Fruit fly (Drosophila melanogaster): ENCODE measurements around the gene CG31278.

Gene CG31278

dm6 chr3R:10708169-10708568 lies at the start of gene CG31278:
Gene CG31278, minus strand, starts transcription at chr3R:10708340.
- TF ChIP-seq cic (GFP tag; optimal IDR thresholded peaks at IDR 0.05) (no peak), CG7045 (GFP tag; optimal IDR thresholded peaks at IDR 0.05) (no peak), bab1 (GFP tag; optimal IDR thresholded peaks at IDR 0.05) (peak; percentile 26), CG12768 (GFP tag; optimal IDR thresholded peaks at IDR 0.05) (no peak), CG11617 (GFP tag; optimal IDR thresholded peaks at IDR 0.05) (no peak), pad (GFP tag; optimal IDR thresholded peaks at IDR 0.05) (no peak), Crg-1 (GFP tag; optimal IDR thresholded peaks at IDR 0.05) (no peak), CG5204 (GFP tag; optimal IDR thresholded peaks at IDR 0.05) (no peak)

- TF ChIP-seq CG12768 (GFP tag; optimal IDR thresholded peaks at IDR 0.05) (no peak), cic (GFP tag; optimal IDR thresholded peaks at IDR 0.05) (no peak), kay (GFP tag; ENCODE audit: borderline replicate concordance) (no peak), pad (GFP tag; optimal IDR thresholded peaks at IDR 0.05) (no peak), Mnt (GFP tag; optimal IDR thresholded peaks at IDR 0.05) (no peak), CG7045 (GFP tag; optimal IDR thresholded peaks at IDR 0.05) (no peak), Clk (GFP tag; optimal IDR thresholded peaks at IDR 0.05) (no peak), tj (GFP tag; optimal IDR thresholded peaks at IDR 0.05) (no peak)
Observed at dm6 chr3R:10755534-10755933, 47.4 kb upstream of the CG31278 start, which contains the start of gene CG14691. Gene CG14691, minus strand, starts transcription at chr3R:10755634.

dm6 chr3R:10751061-10751460 lies 42.9 kb upstream of the CG31278 start, which contains the start of gene TkR86C:
Gene TkR86C, minus strand, starts transcription at chr3R:10751228.
- no peak for TF ChIP-seq cnc (optimal IDR thresholded peaks at IDR 0.05)
- no peak for TF ChIP-seq Hr96 (GFP tag; optimal IDR thresholded peaks at IDR 0.05)
- TF ChIP-seq CG12768 (GFP tag; optimal IDR thresholded peaks at IDR 0.05), result no peak
- TF ChIP-seq CG7045 (GFP tag; optimal IDR thresholded peaks at IDR 0.05), result no peak

- TF ChIP-seq CG7101 (tag; optimal IDR thresholded peaks at IDR 0.05), result no peak
- no peak for TF ChIP-seq Clk (GFP tag; optimal IDR thresholded peaks at IDR 0.05)
- TF ChIP-seq pad (GFP tag; optimal IDR thresholded peaks at IDR 0.05), result no peak
- no peak for TF ChIP-seq CG5204 (GFP tag; optimal IDR thresholded peaks at IDR 0.05)
- no peak for TF ChIP-seq CG33017 (tag; optimal IDR thresholded peaks at IDR 0.05)
- TF ChIP-seq Mnt (GFP tag; optimal IDR thresholded peaks at IDR 0.05), result no peak
- TF ChIP-seq CG14711 (tag; optimal IDR thresholded peaks at IDR 0.05), result no peak
- no peak for TF ChIP-seq cnc (optimal IDR thresholded peaks at IDR 0.05)
- no peak for TF ChIP-seq kay (GFP tag; ENCODE audit: borderline replicate concordance)
- TF ChIP-seq CG7045 (GFP tag; optimal IDR thresholded peaks at IDR 0.05), result no peak
- no peak for TF ChIP-seq CG12768 (GFP tag; optimal IDR thresholded peaks at IDR 0.05)
- no peak for TF ChIP-seq bab1 (GFP tag; optimal IDR thresholded peaks at IDR 0.05)
- TF ChIP-seq CG11617 (GFP tag; optimal IDR thresholded peaks at IDR 0.05), result no peak
- TF ChIP-seq CG1620 (GFP tag; optimal IDR thresholded peaks at IDR 0.05), result no peak
- no peak for TF ChIP-seq toe (GFP tag; optimal IDR thresholded peaks at IDR 0.05)
- no peak for TF ChIP-seq cic (GFP tag; optimal IDR thresholded peaks at IDR 0.05)
- TF ChIP-seq tj (GFP tag; optimal IDR thresholded peaks at IDR 0.05), result no peak
- no peak for TF ChIP-seq Hr96 (GFP tag; optimal IDR thresholded peaks at IDR 0.05)
- no peak for TF ChIP-seq ovo (GFP tag; optimal IDR thresholded peaks at IDR 0.05)
- TF ChIP-seq Crg-1 (GFP tag; optimal IDR thresholded peaks at IDR 0.05), result no peak
Observed at dm6 chr3R:10747650-10748049, 39.5 kb upstream of the CG31278 start.

dm6 chr3R:10735857-10736256 lies 27.7 kb upstream of the CG31278 start, which contains the start of gene tomboy20:
Gene tomboy20, minus strand, starts transcription at chr3R:10735957.
- TF ChIP-seq pad (GFP tag; optimal IDR thresholded peaks at IDR 0.05), result no peak
- TF ChIP-seq CG14711 (tag; optimal IDR thresholded peaks at IDR 0.05), result no peak
- TF ChIP-seq Hr96 (GFP tag; optimal IDR thresholded peaks at IDR 0.05), result no peak
- no peak for TF ChIP-seq Mnt (GFP tag; optimal IDR thresholded peaks at IDR 0.05)
- TF ChIP-seq Clk (GFP tag; optimal IDR thresholded peaks at IDR 0.05), result no peak
- no peak for TF ChIP-seq kay (GFP tag; ENCODE audit: borderline replicate concordance)
- TF ChIP-seq CG7101 (tag; optimal IDR thresholded peaks at IDR 0.05), result no peak
- no peak for TF ChIP-seq CG11617 (GFP tag; optimal IDR thresholded peaks at IDR 0.05)
- no peak for TF ChIP-seq Crg-1 (GFP tag; optimal IDR thresholded peaks at IDR 0.05)
- no peak for TF ChIP-seq CG5204 (GFP tag; optimal IDR thresholded peaks at IDR 0.05)
- no peak for TF ChIP-seq bab1 (GFP tag; optimal IDR thresholded peaks at IDR 0.05)
- TF ChIP-seq CG7045 (GFP tag; optimal IDR thresholded peaks at IDR 0.05), result no peak
- no peak for TF ChIP-seq tj (GFP tag; optimal IDR thresholded peaks at IDR 0.05)
- no peak for TF ChIP-seq CG12768 (GFP tag; optimal IDR thresholded peaks at IDR 0.05)
- TF ChIP-seq ovo (GFP tag; optimal IDR thresholded peaks at IDR 0.05), result no peak
- no peak for TF ChIP-seq cic (GFP tag; optimal IDR thresholded peaks at IDR 0.05)
- TF ChIP-seq CG33017 (tag; optimal IDR thresholded peaks at IDR 0.05), result no peak
- no peak for TF ChIP-seq cnc (optimal IDR thresholded peaks at IDR 0.05)

dm6 chr3R:10726714-10727113 lies 18.6 kb upstream of the CG31278 start:
- TF ChIP-seq Clk (GFP tag; optimal IDR thresholded peaks at IDR 0.05) (no peak), toe (GFP tag; optimal IDR thresholded peaks at IDR 0.05) (no peak), bab1 (GFP tag; optimal IDR thresholded peaks at IDR 0.05) (no peak), CG1620 (GFP tag; optimal IDR thresholded peaks at IDR 0.05) (no peak), CG11617 (GFP tag; optimal IDR thresholded peaks at IDR 0.05) (no peak), Crg-1 (GFP tag; optimal IDR thresholded peaks at IDR 0.05) (no peak), kay (GFP tag; ENCODE audit: borderline replicate concordance) (no peak), tj (GFP tag; optimal IDR thresholded peaks at IDR 0.05) (no peak), CG33017 (tag; optimal IDR thresholded peaks at IDR 0.05) (no peak), cic (GFP tag; optimal IDR thresholded peaks at IDR 0.05) (no peak), ovo (GFP tag; optimal IDR thresholded peaks at IDR 0.05) (no peak), CG7101 (tag; optimal IDR thresholded peaks at IDR 0.05) (no peak)

- TF ChIP-seq cnc (optimal IDR thresholded peaks at IDR 0.05), result no peak
- no peak for TF ChIP-seq ovo (GFP tag; optimal IDR thresholded peaks at IDR 0.05)
- TF ChIP-seq CG7101 (tag; optimal IDR thresholded peaks at IDR 0.05), result no peak
- no peak for TF ChIP-seq CG12768 (GFP tag; optimal IDR thresholded peaks at IDR 0.05)
- no peak for TF ChIP-seq cic (GFP tag; optimal IDR thresholded peaks at IDR 0.05)
- no peak for TF ChIP-seq CG5204 (GFP tag; optimal IDR thresholded peaks at IDR 0.05)
- TF ChIP-seq Crg-1 (GFP tag; optimal IDR thresholded peaks at IDR 0.05), result no peak
- TF ChIP-seq CG1620 (GFP tag; optimal IDR thresholded peaks at IDR 0.05), result no peak
- no peak for TF ChIP-seq pad (GFP tag; optimal IDR thresholded peaks at IDR 0.05)
- TF ChIP-seq CG14711 (tag; optimal IDR thresholded peaks at IDR 0.05), result no peak
- no peak for TF ChIP-seq kay (GFP tag; ENCODE audit: borderline replicate concordance)
- no peak for TF ChIP-seq CG33017 (tag; optimal IDR thresholded peaks at IDR 0.05)
- TF ChIP-seq CG11617 (GFP tag; optimal IDR thresholded peaks at IDR 0.05), result no peak
- no peak for TF ChIP-seq bab1 (GFP tag; optimal IDR thresholded peaks at IDR 0.05)
- TF ChIP-seq Hr96 (GFP tag; optimal IDR thresholded peaks at IDR 0.05), result no peak
- TF ChIP-seq Mnt (GFP tag; optimal IDR thresholded peaks at IDR 0.05), result no peak
- no peak for TF ChIP-seq Clk (GFP tag; optimal IDR thresholded peaks at IDR 0.05)
- no peak for TF ChIP-seq toe (GFP tag; optimal IDR thresholded peaks at IDR 0.05)
- TF ChIP-seq tj (GFP tag; optimal IDR thresholded peaks at IDR 0.05), result no peak
Observed at dm6 chr3R:10714498-10714897, 6.4 kb upstream of the CG31278 start, which contains the start of gene CG4073. Gene CG4073, plus strand, starts transcription at chr3R:10714798.

Data from whole organism, adult.